Fruit fly (Drosophila melanogaster) whole organism, adult: Measurements from ENCODE around the gene CG11369.

Source experiments
- cic ChIP-seq: fragments of 200-800 bp; sonication (Bioruptor generic); optimal IDR thresholded peaks from 2 replicates; lab custom pipeline; 2017; ENCODE audit warnings: missing biosample characterization, mild to moderate bottlenecking, missing genetic modification characterization, moderate library complexity
- cnc ChIP-seq, 2 experiments: fragments of >200 bp; optimal IDR thresholded peaks; 2 replicates each; lab custom pipeline; 2017
- tj ChIP-seq: fragments of 200-800 bp; sonication (Bioruptor generic); optimal IDR thresholded peaks from 3 replicates; lab custom pipeline; 2017; ENCODE audit warnings: missing biosample characterization, mild to moderate bottlenecking, missing genetic modification characterization, moderate library complexity
- toe ChIP-seq: fragments of 200-800 bp; sonication (Bioruptor generic); optimal IDR thresholded peaks from 2 replicates; lab custom pipeline; 2016; ENCODE audit warnings: missing biosample characterization, missing genetic modification characterization

DNA sequence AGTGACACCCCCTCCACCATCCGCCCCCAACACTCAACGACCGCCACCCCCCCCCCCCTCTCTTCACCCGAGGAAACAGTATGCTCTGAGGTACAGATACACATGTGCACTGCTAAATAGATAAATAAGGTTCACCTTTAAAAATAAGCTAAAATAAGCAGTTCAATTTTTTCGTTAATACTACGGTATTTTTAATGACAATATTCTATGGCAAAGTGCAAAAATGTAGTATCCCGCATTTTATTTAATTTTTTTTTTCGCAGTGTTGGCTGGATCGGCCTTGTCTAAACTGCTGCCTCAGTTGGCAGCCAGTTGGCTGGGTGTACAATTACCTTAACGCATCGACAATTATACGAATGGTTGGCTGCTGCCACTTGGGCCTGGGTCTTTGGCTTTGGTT is 35.0 kb upstream of the CG11369 start:
- no peak for TF ChIP-seq toe (GFP tag; lab: Kevin White, UChicago)
- TF ChIP-seq tj: peak; percentile 10
- TF ChIP-seq cic: no peak
- no peak for TF ChIP-seq cnc (optimal IDR thresholded peaks at IDR 0.05; lab: Kevin White, UChicago)
